Worm (Caenorhabditis elegans): ENCODE measurements around the gene hcf-1.

The hcf-1 gene

DNA sequence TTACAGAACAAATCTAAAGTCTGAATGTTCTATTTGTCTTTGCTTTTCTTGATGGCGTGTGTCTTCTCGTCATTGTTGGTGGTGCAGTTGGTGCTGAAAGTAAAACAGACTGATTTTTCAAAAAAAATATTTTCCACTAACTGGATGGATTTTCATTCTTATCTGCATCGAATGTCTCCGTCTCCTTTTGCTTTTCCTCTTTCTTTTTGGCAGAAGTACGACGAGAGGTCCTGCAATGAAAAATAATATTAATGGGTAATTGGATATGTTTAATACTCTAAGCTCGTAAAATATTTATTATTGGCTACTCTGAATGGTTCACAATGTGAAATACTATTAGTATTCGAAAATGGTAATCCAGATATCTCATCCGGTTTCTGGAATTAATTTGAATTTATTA lies 14.0 kb downstream of the hcf-1 start, which contains the start of gene del-7:
Gene del-7, plus strand, starts transcription at position 301 of the 400 bp plus-strand sequence.
- TF ChIP-seq aly-2 (tag; optimal IDR thresholded peaks at IDR 0.05) (no peak), daf-12 (tag; optimal IDR thresholded peaks at IDR 0.05) (no peak), lin-39 (tag; optimal IDR thresholded peaks at IDR 0.05) (no peak), sea-2 (GFP tag; optimal IDR thresholded peaks at IDR 0.05) (no peak), ceh-9 (tag; optimal IDR thresholded peaks at IDR 0.05) (no peak), lsy-12 (tag; optimal IDR thresholded peaks at IDR 0.05) (no peak), tbx-2 (tag; optimal IDR thresholded peaks at IDR 0.05) (no peak), eor-1 (tag; optimal IDR thresholded peaks at IDR 0.05) (no peak), elt-3 (tag; optimal IDR thresholded peaks at IDR 0.05) (no peak), skn-1 (tag; optimal IDR thresholded peaks at IDR 0.05) (no peak), jun-1 (tag; optimal IDR thresholded peaks at IDR 0.05) (no peak)

DNA sequence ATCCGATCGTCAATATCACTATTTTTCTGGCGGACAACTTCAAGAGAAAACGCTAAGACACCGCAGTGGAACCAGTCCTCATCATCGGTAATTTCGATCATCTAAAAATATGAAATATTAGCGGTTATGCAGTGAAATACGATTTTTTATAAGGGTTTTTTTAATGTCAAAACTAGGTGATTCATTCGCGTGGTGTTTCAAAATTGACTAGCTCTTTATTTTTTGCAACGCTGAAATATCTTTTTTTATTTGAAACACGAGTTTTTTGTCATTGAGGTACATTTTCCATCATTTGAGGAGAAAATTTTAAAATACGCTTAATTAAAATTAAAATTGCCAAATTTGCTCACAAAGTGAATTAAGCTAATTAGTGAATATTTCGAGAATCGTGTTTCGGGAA lies 14.5 kb downstream of the hcf-1 start, which contains the start of gene dsb-3:
Gene dsb-3, minus strand, starts transcription at position 101 of the 400 bp plus-strand sequence.
- TF ChIP-seq elt-1 (tag; optimal IDR thresholded peaks at IDR 0.05) (no peak), nhr-43 (tag; optimal IDR thresholded peaks at IDR 0.05; ENCODE audit: poor library complexity, severe bottlenecking) (no peak), egl-27 (tag; optimal IDR thresholded peaks at IDR 0.05) (no peak), nhr-11 (tag; optimal IDR thresholded peaks at IDR 0.05) (no peak)

DNA sequence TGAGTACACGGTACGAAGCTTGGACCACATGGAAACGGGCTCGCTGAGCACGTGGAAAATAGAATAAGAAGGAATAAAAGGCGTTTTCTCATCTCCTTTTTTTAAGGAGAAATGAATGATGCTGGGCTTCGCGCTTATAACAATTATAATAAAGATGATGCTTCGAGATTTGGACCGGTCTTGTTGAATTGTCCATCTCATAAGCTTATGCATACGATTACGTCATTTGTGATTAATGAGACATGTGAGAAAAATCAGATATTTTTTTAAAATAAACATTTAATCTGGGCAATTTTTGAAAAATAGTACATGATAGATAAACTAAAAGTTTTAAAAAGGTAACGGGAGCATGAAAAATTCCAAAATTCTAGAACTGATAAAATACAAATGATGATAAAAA lies 16.8 kb downstream of the hcf-1 start, which contains the start of gene C46A5.4:
Gene C46A5.4, minus strand, starts transcription at position 101 of the 400 bp plus-strand sequence.
- TF ChIP-seq fkh-2 (tag; optimal IDR thresholded peaks at IDR 0.05) (no peak), unc-62 (GFP tag; optimal IDR thresholded peaks at IDR 0.05) (no peak), jun-1 (tag; optimal IDR thresholded peaks at IDR 0.05) (no peak), eor-1 (tag; optimal IDR thresholded peaks at IDR 0.05) (no peak), nhr-23 (tag; optimal IDR thresholded peaks at IDR 0.05) (no peak), R02D3.7 (tag; optimal IDR thresholded peaks at IDR 0.05) (no peak), elt-3 (tag; optimal IDR thresholded peaks at IDR 0.05) (no peak), ceh-16 (tag; optimal IDR thresholded peaks at IDR 0.05) (no peak), sea-2 (GFP tag; optimal IDR thresholded peaks at IDR 0.05) (no peak), snpc-4 (tag; optimal IDR thresholded peaks at IDR 0.05) (no peak), elt-1 (tag; optimal IDR thresholded peaks at IDR 0.05) (no peak), lin-15B (tag; optimal IDR thresholded peaks at IDR 0.05) (no peak), ZK546.5 (tag; optimal IDR thresholded peaks at IDR 0.05) (no peak), nhr-43 (tag; optimal IDR thresholded peaks at IDR 0.05; ENCODE audit: poor library complexity, severe bottlenecking) (no peak), lsy-12 (tag; optimal IDR thresholded peaks at IDR 0.05) (no peak), fos-1 (tag; optimal IDR thresholded peaks at IDR 0.05) (no peak)

DNA sequence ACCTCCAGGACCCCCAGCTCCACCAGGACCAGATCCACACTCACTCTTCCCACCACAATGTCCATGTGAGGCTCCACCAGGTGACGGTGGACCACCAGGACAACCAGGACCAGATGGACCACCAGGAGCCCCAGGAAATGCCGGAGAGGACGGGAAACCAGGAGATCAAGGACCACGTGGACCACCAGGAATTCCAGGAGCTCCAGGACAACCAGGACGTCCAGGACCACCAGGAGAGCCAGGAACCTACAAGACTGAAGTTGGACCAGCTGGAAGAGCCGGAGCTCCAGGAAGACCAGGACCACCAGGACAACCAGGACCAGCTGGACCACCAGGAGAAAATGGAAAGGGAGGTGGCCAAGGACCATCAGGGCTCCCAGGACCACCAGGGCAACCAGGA lies 20.0 kb downstream of the hcf-1 start:
- TF ChIP-seq nhr-25 (tag; optimal IDR thresholded peaks at IDR 0.05) (no peak), sea-2 (GFP tag; optimal IDR thresholded peaks at IDR 0.05) (no peak), R02D3.7 (tag; optimal IDR thresholded peaks at IDR 0.05) (no peak), ztf-4 (tag; optimal IDR thresholded peaks at IDR 0.05) (no peak), snpc-4 (tag; optimal IDR thresholded peaks at IDR 0.05) (no peak), lin-15B (tag; optimal IDR thresholded peaks at IDR 0.05) (no peak), ama-1 (optimal IDR thresholded peaks at IDR 0.05) (no peak), zag-1 (tag; optimal IDR thresholded peaks at IDR 0.05) (no peak), elt-1 (tag; optimal IDR thresholded peaks at IDR 0.05) (no peak)

DNA sequence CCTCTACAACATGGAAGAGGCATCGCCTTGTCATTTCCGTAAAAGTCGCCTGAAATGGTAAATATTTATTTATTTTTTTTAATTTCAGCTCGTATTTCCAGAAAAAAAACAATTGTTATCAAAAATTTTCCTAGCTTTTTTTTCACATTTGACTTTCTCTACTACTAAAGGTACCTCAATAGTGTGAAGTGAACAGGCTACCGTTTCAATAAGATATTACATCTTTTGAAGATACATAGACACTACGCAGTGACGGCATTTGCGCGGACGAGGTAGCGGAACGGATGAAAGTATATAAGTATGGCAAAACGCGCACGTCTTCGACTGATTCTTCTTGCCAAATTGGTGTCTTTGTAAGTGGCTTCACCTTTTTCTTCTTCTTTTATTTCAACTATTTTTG lies 21.0 kb downstream of the hcf-1 start, which contains the start of gene col-14:
Gene col-14, plus strand, starts transcription at position 301 of the 400 bp plus-strand sequence.
- peak; percentile 16 for TF ChIP-seq nhr-25 (tag; optimal IDR thresholded peaks at IDR 0.05)
- no peak for TF ChIP-seq nhr-237 (tag; optimal IDR thresholded peaks at IDR 0.05)

DNA sequence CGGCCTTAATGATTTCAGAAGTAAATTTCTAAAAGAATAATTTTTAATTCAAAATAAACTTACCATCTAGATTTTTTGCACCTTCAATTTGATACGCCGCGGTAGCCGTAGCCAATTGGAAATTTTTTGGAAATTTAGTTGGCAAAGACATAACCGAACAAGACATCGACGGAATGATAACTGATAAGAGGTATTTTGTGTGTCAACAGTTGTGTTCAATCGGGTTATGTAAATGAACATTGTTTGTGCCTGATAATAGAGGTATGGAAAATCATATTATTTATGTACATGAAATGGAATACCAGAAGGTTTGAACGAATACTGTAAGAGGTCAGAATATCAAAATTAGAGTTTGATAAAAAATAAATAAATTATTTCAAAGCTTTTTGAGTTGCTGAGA lies 26.2 kb downstream of the hcf-1 start, which contains the start of gene klo-1:
Gene klo-1, minus strand, starts transcription at position 388 of the 400 bp plus-strand sequence.
- TF ChIP-seq pqm-1 (tag; optimal IDR thresholded peaks at IDR 0.05) (peak; percentile 52), nhr-12 (tag; optimal IDR thresholded peaks at IDR 0.05) (no peak), elt-2 (tag; optimal IDR thresholded peaks at IDR 0.05) (peak; percentile 88)
